Worm (Caenorhabditis elegans) whole organism, L1 larva: ENCODE results near the gene srw-99.

Experiments used
- lin-15B ChIP-seq: fragments of 150-350 bp; sonication (generic microtip); optimal IDR thresholded peaks from 3 replicates; lab custom pipeline; 2014; ENCODE audit warnings: missing biosample characterization, missing genetic modification characterization
- lin-35 ChIP-seq, 2 experiments: fragments of 150-350 bp; optimal IDR thresholded peaks; 2 replicates each; lab custom pipeline; 2014; ENCODE audit warnings: missing biosample characterization in 2 of 2, missing genetic modification characterization in 2 of 2, missing genetic modification reagents in 2 of 2
- lin-39 ChIP-seq: fragments of 150-350 bp; optimal IDR thresholded peaks from 2 replicates; lab custom pipeline; 2014; ENCODE audit warnings: missing biosample characterization, missing genetic modification reagents, missing genetic modification characterization
- lsy-2 ChIP-seq, 2 experiments: fragments of 150-350 bp; optimal IDR thresholded peaks; 2 replicates each; lab custom pipeline; 2014; ENCODE audit warnings: missing biosample characterization in 2 of 2, missing genetic modification characterization in 2 of 2
- nhr-12 ChIP-seq: sonication (generic microtip); optimal IDR thresholded peaks from 2 replicates; lab custom pipeline; 2017; ENCODE audit warnings: missing biosample characterization, missing genetic modification characterization
- rnt-1 ChIP-seq: sonication (generic microtip); optimal IDR thresholded peaks from 2 replicates; lab custom pipeline; 2016; ENCODE audit warnings: mild to moderate bottlenecking, missing genetic modification characterization, moderate library complexity, missing compliant biosample characterization

- TF ChIP-seq lin-39 (tag; lab: Kevin White, UChicago) = no peak
- TF ChIP-seq lin-35 (GFP tag; optimal IDR thresholded peaks at IDR 0.05; lab: Kevin White, UChicago) = no peak
- TF ChIP-seq lin-15B (tag; lab: Kevin White, UChicago) = no peak
- no peak for TF ChIP-seq nhr-12 (tag; lab: Kevin White, UChicago)
- TF ChIP-seq lsy-2 (tag; optimal IDR thresholded peaks at IDR 0.05; lab: Kevin White, UChicago) = no peak
- TF ChIP-seq rnt-1 = no peak
Observed at ce11 chrV:1725353-1725752, 16.8 kb downstream of the srw-99 start, which contains the start of gene sri-27.
